Fruit fly (Drosophila melanogaster) Kc167 (cell line): Measurements from ENCODE around the gene CG14374.

Experiments
- Myc ChIP-seq: fragments of >200 bp; optimal IDR thresholded peaks from 2 replicates; lab custom pipeline; 2017; ENCODE audit warnings: missing external identifiers
- Sin3A ChIP-seq: fragments of >200 bp; optimal IDR thresholded peaks from 2 replicates; lab custom pipeline; 2018; ENCODE audit warnings: missing external identifiers
- h ChIP-seq: fragments of >200 bp; optimal IDR thresholded peaks from 3 replicates; lab custom pipeline; 2018; ENCODE audit warnings: missing external identifiers
- psq ChIP-seq: fragments of >200 bp; optimal IDR thresholded peaks from 2 replicates; lab custom pipeline; 2017; ENCODE audit warnings: missing external identifiers

DNA sequence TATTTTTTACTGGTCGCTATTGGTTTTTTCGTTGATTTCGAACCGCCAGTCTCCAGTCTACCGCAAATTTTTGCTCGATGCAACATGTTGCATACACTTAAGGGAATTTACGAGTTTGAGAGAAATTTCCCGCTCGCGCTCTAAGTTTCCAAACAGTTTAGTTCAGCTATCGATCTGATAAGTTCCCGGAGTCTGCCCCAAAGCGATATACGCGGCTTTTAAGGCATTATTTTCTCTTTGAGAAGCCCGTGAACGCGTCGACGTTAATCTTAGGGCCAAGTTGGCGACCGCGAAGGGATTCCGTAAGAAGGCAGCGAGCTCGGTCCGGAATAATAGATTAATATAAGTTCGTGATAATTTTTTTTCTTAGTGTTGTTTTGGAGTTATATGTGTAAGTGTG is 22.0 kb downstream of the CG14374 start:
- no peak for TF ChIP-seq Myc (lab: Kevin White, UChicago)
- TF ChIP-seq Sin3A: no peak
- TF ChIP-seq h (lab: Kevin White, UChicago): no peak
- TF ChIP-seq psq: no peak
